Worm (Caenorhabditis elegans) whole organism, early embryonic: ENCODE data around the gene npr-27.

ENCODE experiments used
- B0310.2 ChIP-seq: sonication (generic microtip); optimal IDR thresholded peaks from 2 replicates; lab custom pipeline; 2016; ENCODE audit warnings: mild to moderate bottlenecking, missing genetic modification characterization, missing compliant biosample characterization
- F13C5.2 ChIP-seq: sonication (generic microtip); optimal IDR thresholded peaks from 2 replicates; lab custom pipeline; 2017; ENCODE audit warnings: mild to moderate bottlenecking, missing genetic modification characterization, inconsistent platforms, missing compliant biosample characterization
- aly-1 ChIP-seq: sonication (generic microtip); optimal IDR thresholded peaks from 2 replicates; lab custom pipeline; 2016; ENCODE audit warnings: missing genetic modification characterization, missing compliant biosample characterization
- ama-1 ChIP-seq: fragments of 150-350 bp; optimal IDR thresholded peaks from 2 replicates; lab custom pipeline; 2014
- ceh-13 ChIP-seq: fragments of 200-800 bp; sonication (Bioruptor generic); optimal IDR thresholded peaks from 2 replicates; lab custom pipeline; 2018; ENCODE audit warnings: mild to moderate bottlenecking, missing genetic modification characterization, missing compliant biosample characterization
- ceh-36 ChIP-seq: sonication (generic microtip); optimal IDR thresholded peaks from 2 replicates; lab custom pipeline; 2016; ENCODE audit warnings: missing genetic modification characterization, inconsistent platforms, missing compliant biosample characterization
- ets-7 ChIP-seq: sonication (generic microtip); optimal IDR thresholded peaks from 2 replicates; lab custom pipeline; 2016; ENCODE audit warnings: missing genotype, missing genetic modification characterization, missing compliant biosample characterization
- flt-1 ChIP-seq: fragments of 200-800 bp; sonication (Bioruptor generic); IDR thresholded peaks from 2 replicates; pipeline ENCODE4 v1.3.6; 2022; ENCODE audit warnings: missing genetic modification characterization, missing compliant biosample characterization
- hmbx-1 ChIP-seq: sonication (generic microtip); optimal IDR thresholded peaks from 2 replicates; lab custom pipeline; 2016; ENCODE audit warnings: mild to moderate bottlenecking, missing genetic modification characterization, missing compliant biosample characterization
- hmg-4 ChIP-seq: fragments of 200-800 bp; sonication (Bioruptor generic); optimal IDR thresholded peaks from 2 replicates; lab custom pipeline; 2018; ENCODE audit warnings: mild to moderate bottlenecking, missing genetic modification characterization, missing compliant biosample characterization
- hnd-1 ChIP-seq: sonication (generic microtip); optimal IDR thresholded peaks from 2 replicates; lab custom pipeline; 2016; ENCODE audit warnings: missing genetic modification characterization, missing compliant biosample characterization
- pes-1 ChIP-seq: fragments of 200-800 bp; sonication (Bioruptor generic); IDR thresholded peaks from 2 replicates; pipeline ENCODE4 v1.3.6; 2022; ENCODE audit warnings: missing genetic modification reagents, missing genetic modification characterization, missing compliant biosample characterization
- scrt-1 ChIP-seq: fragments of 200-800 bp; sonication (Bioruptor generic); IDR thresholded peaks from 2 replicates; pipeline ENCODE4 v1.3.6; 2022; ENCODE audit warnings: missing genetic modification characterization, missing compliant biosample characterization
- sea-1 ChIP-seq: fragments of 200-800 bp; sonication (Bioruptor generic); conservative IDR thresholded peaks from 2 replicates; pipeline ENCODE4 v1.3.6; 2022; ENCODE audit warnings: missing genetic modification characterization, missing compliant biosample characterization
- tbx-11 ChIP-seq: fragments of 200-800 bp; sonication (Bioruptor generic); IDR thresholded peaks from 2 replicates; pipeline ENCODE4 v1.3.6; 2022; ENCODE audit warnings: missing genetic modification characterization, missing compliant biosample characterization
- tbx-37 ChIP-seq: fragments of 200-800 bp; sonication (Bioruptor generic); conservative IDR thresholded peaks from 2 replicates; pipeline ENCODE4 v1.3.6; 2022; ENCODE audit warnings: missing genetic modification reagents, missing genetic modification characterization, missing compliant biosample characterization
- tra-4 ChIP-seq: sonication (generic microtip); optimal IDR thresholded peaks from 2 replicates; lab custom pipeline; 2017; ENCODE audit warnings: missing genetic modification characterization, missing compliant biosample characterization

Gene npr-27

DNA sequence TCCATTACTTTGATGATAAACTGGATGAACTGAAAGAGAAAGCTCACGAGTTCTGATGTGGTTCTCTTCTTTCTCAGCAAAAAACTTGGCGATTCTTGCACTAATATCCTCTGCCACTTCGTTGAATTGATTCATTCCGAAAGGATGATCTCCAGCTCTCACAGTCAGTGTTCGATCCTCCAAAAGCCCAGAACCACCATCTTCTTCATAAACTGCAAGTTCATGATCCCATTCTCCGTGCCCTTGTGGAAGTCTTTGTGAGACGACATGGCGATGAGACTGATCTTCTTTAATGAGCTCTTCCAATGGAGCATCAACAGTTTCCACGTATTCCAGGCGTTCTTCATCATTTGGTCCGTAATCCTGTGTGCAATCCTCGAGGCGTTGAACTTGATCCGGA is 19.5 kb downstream of the npr-27 start:
- TF ChIP-seq pes-1 (GFP tag; lab: Robert Waterston, UW) (no peak), hmbx-1 (tag; lab: Kevin White, UChicago) (no peak), B0310.2 (tag; lab: Kevin White, UChicago) (no peak), sea-1 (GFP tag; lab: Robert Waterston, UW) (no peak), hnd-1 (tag; lab: Kevin White, UChicago) (no peak), hmg-4 (GFP tag; lab: Kevin White, UChicago) (no peak), ets-7 (no peak), F13C5.2 (no peak), aly-1 (no peak), ama-1 (lab: Kevin White, UChicago) (no peak), tbx-11 (no peak), scrt-1 (GFP tag; lab: Robert Waterston, UW) (no peak), ceh-36 (no peak), tra-4 (tag; lab: Kevin White, UChicago) (no peak), flt-1 (GFP tag; lab: Robert Waterston, UW) (no peak)

ce11 chrIV:7325698-7326097 is 20.3 kb downstream of the npr-27 start:
- TF ChIP-seq tbx-11 = no peak
- TF ChIP-seq aly-1 = no peak
- TF ChIP-seq F13C5.2 = no peak
- no peak for TF ChIP-seq tra-4 (tag; lab: Kevin White, UChicago)
- TF ChIP-seq ets-7 = no peak

- TF ChIP-seq hmg-4 (GFP tag; lab: Kevin White, UChicago) = no peak
- no peak for TF ChIP-seq hnd-1 (tag; lab: Kevin White, UChicago)
- no peak for TF ChIP-seq sea-1 (GFP tag; lab: Robert Waterston, UW)
- TF ChIP-seq ets-7 = no peak
- TF ChIP-seq scrt-1 (GFP tag; lab: Robert Waterston, UW) = no peak
- no peak for TF ChIP-seq ceh-36
- TF ChIP-seq tbx-37 (GFP tag; lab: Robert Waterston, UW) = no peak
- no peak for TF ChIP-seq ceh-13 (GFP tag; lab: Kevin White, UChicago)
- TF ChIP-seq F13C5.2 = no peak
- TF ChIP-seq B0310.2 (tag; lab: Kevin White, UChicago) = no peak
- no peak for TF ChIP-seq tra-4 (tag; lab: Kevin White, UChicago)
- no peak for TF ChIP-seq aly-1
- no peak for TF ChIP-seq flt-1 (GFP tag; lab: Robert Waterston, UW)
- TF ChIP-seq ama-1 (lab: Kevin White, UChicago) = no peak
- TF ChIP-seq hmbx-1 (tag; lab: Kevin White, UChicago) = no peak
- no peak for TF ChIP-seq tbx-11
- no peak for TF ChIP-seq pes-1 (GFP tag; lab: Robert Waterston, UW)
Observed at ce11 chrIV:7326613-7327149, 21.3 kb downstream of the npr-27 start, which contains the start of gene ifo-1. TSS of gene ifo-1 (minus strand) at chrIV:7326663.

DNA sequence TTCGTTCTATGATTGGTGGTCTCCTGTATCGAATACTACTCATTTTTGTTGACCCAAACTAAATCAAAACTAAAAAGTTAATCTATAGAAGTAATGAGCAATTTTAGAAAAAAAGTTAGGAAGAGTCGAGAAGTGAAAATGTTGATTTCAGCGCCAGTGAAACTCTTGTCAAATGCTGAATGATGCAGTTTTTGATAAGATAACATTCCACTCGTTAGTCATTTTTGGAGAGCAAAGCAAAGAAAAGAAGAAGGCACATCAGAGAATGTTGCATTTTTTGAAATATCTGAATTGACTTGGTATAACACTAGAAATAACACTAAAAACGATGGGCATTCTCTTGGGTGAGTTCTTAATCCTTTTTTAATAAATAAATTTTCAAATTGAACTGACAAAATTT is 23.5 kb downstream of the npr-27 start, which contains the start of gene sqst-2:
TSS of gene sqst-2 (minus strand) at position 58 of the 400 bp plus-strand sequence.
- no peak for TF ChIP-seq ets-7
- TF ChIP-seq tra-4 (tag; lab: Kevin White, UChicago) = no peak
- TF ChIP-seq hmbx-1 (tag; lab: Kevin White, UChicago) = no peak
- TF ChIP-seq flt-1 (GFP tag; lab: Robert Waterston, UW) = no peak

DNA sequence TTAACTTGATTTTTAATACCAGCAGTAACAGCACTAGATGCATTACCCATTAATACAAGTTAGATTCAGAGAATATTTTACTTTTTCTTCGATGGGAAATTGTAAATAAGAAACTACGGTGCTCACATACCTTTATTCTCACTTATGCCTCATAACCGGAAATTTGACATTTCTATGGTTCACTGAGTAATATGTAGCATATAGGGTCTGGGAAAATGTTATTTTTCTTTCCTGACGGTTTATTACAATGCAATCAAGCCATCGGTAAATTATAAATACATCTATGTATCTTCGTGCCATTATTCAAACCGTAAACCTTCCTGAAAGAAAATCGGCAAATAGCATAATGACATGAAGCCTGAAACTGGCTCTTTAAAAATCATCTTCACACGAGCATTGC is 27.3 kb downstream of the npr-27 start, which contains the start of gene ocr-4:
TSS of gene ocr-4 (minus strand) at position 101 of the 400 bp plus-strand sequence.
- TF ChIP-seq sea-1 (GFP tag; lab: Robert Waterston, UW) = no peak
- no peak for TF ChIP-seq aly-1
- no peak for TF ChIP-seq tra-4 (tag; lab: Kevin White, UChicago)
- TF ChIP-seq ama-1 (lab: Kevin White, UChicago) = no peak
- TF ChIP-seq hmg-4 (GFP tag; lab: Kevin White, UChicago) = no peak
- no peak for TF ChIP-seq flt-1 (GFP tag; lab: Robert Waterston, UW)
- TF ChIP-seq hmbx-1 (tag; lab: Kevin White, UChicago) = no peak
- no peak for TF ChIP-seq tbx-11
- no peak for TF ChIP-seq tbx-37 (GFP tag; lab: Robert Waterston, UW)
- TF ChIP-seq B0310.2 (tag; lab: Kevin White, UChicago) = no peak
- no peak for TF ChIP-seq hnd-1 (tag; lab: Kevin White, UChicago)
- TF ChIP-seq F13C5.2 = no peak
- no peak for TF ChIP-seq scrt-1 (GFP tag; lab: Robert Waterston, UW)
- no peak for TF ChIP-seq ets-7
- TF ChIP-seq ceh-13 (GFP tag; lab: Kevin White, UChicago) = no peak
- TF ChIP-seq pes-1 (GFP tag; lab: Robert Waterston, UW) = no peak
- TF ChIP-seq ceh-36 = no peak

- TF ChIP-seq pes-1 (GFP tag; lab: Robert Waterston, UW) (no peak), ceh-13 (GFP tag; lab: Kevin White, UChicago) (no peak)
Observed at ce11 chrIV:7338042-7338441, 32.6 kb downstream of the npr-27 start.

- TF ChIP-seq hmbx-1 (tag; lab: Kevin White, UChicago) (no peak), sea-1 (GFP tag; lab: Robert Waterston, UW) (no peak), B0310.2 (tag; lab: Kevin White, UChicago) (no peak), tra-4 (tag; lab: Kevin White, UChicago) (no peak), tbx-11 (no peak), scrt-1 (GFP tag; lab: Robert Waterston, UW) (no peak)
Observed at ce11 chrIV:7339095-7339494, 33.7 kb downstream of the npr-27 start.

ce11 chrIV:7342144-7342543 is 36.7 kb downstream of the npr-27 start:
- no peak for TF ChIP-seq hnd-1 (tag; lab: Kevin White, UChicago)
- no peak for TF ChIP-seq pes-1 (GFP tag; lab: Robert Waterston, UW)
- TF ChIP-seq sea-1 (GFP tag; lab: Robert Waterston, UW) = no peak
- TF ChIP-seq ets-7 = no peak
- no peak for TF ChIP-seq ceh-36
